Worm (Caenorhabditis elegans) whole organism, L2 larva: ENCODE data around the gene arrd-28.

ENCODE experiments used
- C34F6.9 ChIP-seq: fragments of 150-350 bp; optimal IDR thresholded peaks from 2 replicates; lab custom pipeline; 2014; ENCODE audit warnings: missing biosample characterization, missing genetic modification characterization
- F13H6.1 ChIP-seq: sonication (generic microtip); optimal IDR thresholded peaks from 2 replicates; lab custom pipeline; 2016; ENCODE audit warnings: missing genetic modification characterization, missing compliant biosample characterization
- R02D3.7 ChIP-seq: fragments of 150-350 bp; optimal IDR thresholded peaks from 2 replicates; lab custom pipeline; 2014; ENCODE audit warnings: missing biosample characterization, missing genetic modification characterization
- Y55F3AM.14 ChIP-seq: fragments of 200-800 bp; sonication (Bioruptor generic); optimal IDR thresholded peaks from 2 replicates; lab custom pipeline; 2018; ENCODE audit warnings: mild to moderate bottlenecking, missing genetic modification characterization, missing compliant biosample characterization
- ZK546.5 ChIP-seq: sonication (generic microtip); optimal IDR thresholded peaks from 2 replicates; lab custom pipeline; 2017; ENCODE audit warnings: missing biosample characterization, missing genetic modification characterization
- alr-1 ChIP-seq: fragments of 150-350 bp; optimal IDR thresholded peaks from 2 replicates; lab custom pipeline; 2014; ENCODE audit warnings: missing biosample characterization, missing genetic modification characterization
- aly-2 ChIP-seq: fragments of 150-350 bp; optimal IDR thresholded peaks from 2 replicates; lab custom pipeline; 2014; ENCODE audit warnings: missing biosample characterization, missing genetic modification characterization
- ama-1 ChIP-seq: fragments of 150-350 bp; optimal IDR thresholded peaks from 2 replicates; lab custom pipeline; 2018; ENCODE audit warnings: inconsistent platforms
- blmp-1 ChIP-seq: sonication (generic microtip); optimal IDR thresholded peaks from 2 replicates; lab custom pipeline; 2017; ENCODE audit warnings: missing genetic modification characterization, mild to moderate bottlenecking, missing compliant biosample characterization, antibody characterized with exemption, moderate library complexity; ENCODE audit not compliant: insufficient read depth
- ceh-16 ChIP-seq: fragments of 150-350 bp; optimal IDR thresholded peaks from 2 replicates; lab custom pipeline; 2014; ENCODE audit warnings: missing biosample characterization, missing genetic modification characterization
- ceh-82 ChIP-seq: fragments of 150-350 bp; optimal IDR thresholded peaks from 2 replicates; lab custom pipeline; 2014; ENCODE audit warnings: missing biosample characterization, missing genetic modification characterization
- crh-2 ChIP-seq: sonication (generic microtip); optimal IDR thresholded peaks from 2 replicates; lab custom pipeline; 2017; ENCODE audit warnings: missing biosample characterization, missing genetic modification characterization
- dmd-4 ChIP-seq: sonication (generic microtip); optimal IDR thresholded peaks from 2 replicates; lab custom pipeline; 2017; ENCODE audit warnings: missing biosample characterization, missing genetic modification characterization
- egl-27 ChIP-seq: sonication (generic microtip); optimal IDR thresholded peaks from 3 replicates; lab custom pipeline; 2017; ENCODE audit warnings: missing biosample characterization, missing genetic modification reagents, missing genetic modification characterization
- elt-1 ChIP-seq: fragments of 150-350 bp; optimal IDR thresholded peaks from 2 replicates; lab custom pipeline; 2014; ENCODE audit warnings: missing biosample characterization, missing genetic modification characterization
- elt-3 ChIP-seq: sonication (generic microtip); optimal IDR thresholded peaks from 2 replicates; lab custom pipeline; 2017; ENCODE audit warnings: missing biosample characterization, missing genetic modification characterization
- lin-13 ChIP-seq: fragments of 150-350 bp; optimal IDR thresholded peaks from 2 replicates; lab custom pipeline; 2014; ENCODE audit warnings: missing biosample characterization, missing genetic modification reagents, missing genetic modification characterization
- lin-39 ChIP-seq: fragments of 150-350 bp; optimal IDR thresholded peaks from 2 replicates; lab custom pipeline; 2014; ENCODE audit warnings: missing biosample characterization, missing genetic modification reagents, missing genetic modification characterization
- mab-5 ChIP-seq: fragments of 150-350 bp; optimal IDR thresholded peaks from 2 replicates; lab custom pipeline; 2014; ENCODE audit warnings: missing biosample characterization, missing genetic modification characterization
- mdl-1 ChIP-seq, 2 experiments: fragments of 150-350 bp in 1 of 2; sonication (generic microtip) in 1 of 2; optimal IDR thresholded peaks; 2 replicates each; lab custom pipeline; 2017; ENCODE audit warnings: missing biosample characterization in 2 of 2, missing genetic modification characterization in 2 of 2
- nhr-10 ChIP-seq: sonication (generic microtip); optimal IDR thresholded peaks from 2 replicates; lab custom pipeline; 2017; ENCODE audit warnings: missing biosample characterization, missing genetic modification characterization
- nhr-11 ChIP-seq: fragments of 150-350 bp; optimal IDR thresholded peaks from 2 replicates; lab custom pipeline; 2014; ENCODE audit warnings: missing biosample characterization, missing genetic modification characterization
- nhr-12 ChIP-seq: fragments of 150-350 bp; optimal IDR thresholded peaks from 2 replicates; lab custom pipeline; 2014; ENCODE audit warnings: missing biosample characterization, missing genetic modification characterization
- nhr-129 ChIP-seq: fragments of 150-350 bp; optimal IDR thresholded peaks from 2 replicates; lab custom pipeline; 2014; ENCODE audit warnings: missing biosample characterization, missing genetic modification characterization
- nhr-21 ChIP-seq: fragments of 150-350 bp; optimal IDR thresholded peaks from 2 replicates; lab custom pipeline; 2014; ENCODE audit warnings: missing biosample characterization, missing genetic modification characterization
- nhr-23 ChIP-seq: fragments of 150-350 bp; optimal IDR thresholded peaks from 2 replicates; lab custom pipeline; 2014; ENCODE audit warnings: missing biosample characterization, missing genetic modification reagents, missing genetic modification characterization
- nhr-237 ChIP-seq: fragments of 150-350 bp; optimal IDR thresholded peaks from 2 replicates; lab custom pipeline; 2014; ENCODE audit warnings: missing biosample characterization, missing genetic modification characterization
- nhr-25 ChIP-seq: fragments of 150-350 bp; sonication (generic microtip); optimal IDR thresholded peaks from 3 replicates; lab custom pipeline; 2014; ENCODE audit warnings: missing biosample characterization, missing genetic modification characterization
- nhr-77 ChIP-seq: fragments of 150-350 bp; optimal IDR thresholded peaks from 2 replicates; lab custom pipeline; 2014; ENCODE audit warnings: missing biosample characterization, missing genetic modification characterization
- peb-1 ChIP-seq: fragments of 150-350 bp; optimal IDR thresholded peaks from 2 replicates; lab custom pipeline; 2014; ENCODE audit warnings: missing biosample characterization, missing genetic modification characterization
- sem-4 ChIP-seq: fragments of 150-350 bp; optimal IDR thresholded peaks from 2 replicates; lab custom pipeline; 2014; ENCODE audit warnings: missing biosample characterization, missing genetic modification reagents, missing genetic modification characterization
- skn-1 ChIP-seq: sonication (generic microtip); optimal IDR thresholded peaks from 2 replicates; lab custom pipeline; 2017; ENCODE audit warnings: missing biosample characterization, missing genetic modification characterization
- sma-3 ChIP-seq: sonication (generic microtip); optimal IDR thresholded peaks from 2 replicates; lab custom pipeline; 2016; ENCODE audit warnings: missing genetic modification reagents, missing genetic modification characterization, missing compliant biosample characterization
- sma-9 ChIP-seq, 2 experiments: fragments of 150-350 bp in 1 of 2; sonication (generic microtip) in 1 of 2; optimal IDR thresholded peaks; 2 replicates each; lab custom pipeline; 2014 to 2016; ENCODE audit warnings: missing genetic modification characterization in 2 of 2, mild to moderate bottlenecking in 1 of 2, missing biosample characterization in 1 of 2, missing compliant biosample characterization in 1 of 2, missing genetic modification reagents in 1 of 2, moderate library complexity in 1 of 2
- snpc-4 ChIP-seq: fragments of 150-350 bp; optimal IDR thresholded peaks from 2 replicates; lab custom pipeline; 2014; ENCODE audit warnings: missing biosample characterization, missing genetic modification characterization
- unc-39 ChIP-seq: fragments of 150-350 bp; optimal IDR thresholded peaks from 2 replicates; lab custom pipeline; 2014; ENCODE audit warnings: missing biosample characterization, missing genetic modification characterization
- unc-55 ChIP-seq: fragments of 150-350 bp; sonication (generic microtip); optimal IDR thresholded peaks from 3 replicates; lab custom pipeline; 2014; ENCODE audit warnings: missing biosample characterization, missing genetic modification reagents, missing genetic modification characterization
- unc-62 ChIP-seq: fragments of 150-350 bp; optimal IDR thresholded peaks from 2 replicates; lab custom pipeline; 2014; ENCODE audit warnings: missing biosample characterization, missing genetic modification reagents, missing genetic modification characterization
- zag-1 ChIP-seq: fragments of 150-350 bp; optimal IDR thresholded peaks from 2 replicates; lab custom pipeline; 2014; ENCODE audit warnings: missing biosample characterization, missing genetic modification characterization
- ztf-1 ChIP-seq: fragments of 200-800 bp; sonication (Bioruptor generic); conservative IDR thresholded peaks from 2 replicates; pipeline ENCODE4 v1.3.6; 2022; ENCODE audit warnings: missing genetic modification characterization, missing compliant biosample characterization
- ztf-4 ChIP-seq: fragments of 150-350 bp; optimal IDR thresholded peaks from 2 replicates; lab custom pipeline; 2014; ENCODE audit warnings: missing biosample characterization, missing genetic modification characterization

Gene arrd-28

DNA sequence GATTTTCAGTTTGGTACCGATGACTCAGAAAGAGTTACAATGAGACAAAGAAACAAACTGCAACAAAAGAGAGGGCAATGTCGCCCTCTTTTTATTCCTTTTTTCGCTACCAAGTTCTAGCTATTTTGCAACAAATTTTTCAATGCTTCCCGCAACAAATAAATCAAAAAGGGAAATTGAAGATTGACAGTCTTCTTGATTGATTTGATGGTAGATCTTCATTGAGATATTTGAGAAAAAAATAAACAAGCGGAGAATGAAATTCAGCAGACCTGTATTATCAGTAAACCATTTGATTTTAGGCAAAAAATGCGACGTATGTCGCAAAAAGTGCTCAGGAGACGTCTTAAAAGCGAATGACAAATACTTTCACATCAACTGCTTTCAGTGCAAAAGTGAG lies 36.6 kb upstream of the arrd-28 start:
- TF ChIP-seq ZK546.5 (tag; lab: Kevin White, UChicago) (no peak), ama-1 (lab: Kevin White, UChicago) (no peak), crh-2 (tag; lab: Kevin White, UChicago) (no peak), mdl-1 (tag; optimal IDR thresholded peaks at IDR 0.05; lab: Kevin White, UChicago) (no peak), nhr-12 (tag; lab: Kevin White, UChicago) (no peak), blmp-1 (tag; lab: Kevin White, UChicago) (peak; percentile 34), nhr-25 (tag; lab: Kevin White, UChicago) (peak; percentile 21), nhr-129 (tag; lab: Kevin White, UChicago) (peak; percentile 8), dmd-4 (tag; lab: Kevin White, UChicago) (no peak)

DNA sequence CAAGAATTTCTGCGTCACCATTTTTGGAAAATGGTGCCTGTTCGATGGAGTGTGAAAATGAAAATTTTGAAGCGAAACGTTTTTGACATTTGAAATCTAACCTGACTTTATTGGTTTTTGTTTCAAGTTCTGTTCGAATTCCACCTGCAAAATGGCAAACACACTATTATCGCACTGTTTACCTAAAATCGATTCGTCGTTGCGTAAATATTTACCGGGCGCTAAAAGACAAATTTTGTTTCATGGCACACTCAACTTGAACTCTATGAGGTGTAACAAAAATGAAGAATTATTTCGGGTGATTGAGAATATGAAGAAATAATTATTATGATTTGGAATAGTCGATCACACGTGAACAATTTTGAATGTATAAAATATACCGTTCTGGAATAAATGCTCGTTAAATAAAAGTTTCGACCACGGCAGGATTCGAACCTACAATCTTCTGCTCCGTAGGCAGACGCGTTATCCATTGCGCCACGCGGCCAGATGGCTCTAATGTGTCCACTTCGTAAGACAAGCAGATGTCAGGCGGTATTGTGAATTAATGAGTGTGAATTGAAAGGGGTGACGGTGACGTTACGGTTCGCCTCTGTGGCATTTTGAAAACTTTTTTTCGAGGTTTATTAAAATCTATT lies 35.4 kb upstream of the arrd-28 start:
- TF ChIP-seq ceh-16 (no peak), lin-13 (GFP tag; lab: Kevin White, UChicago) (peak; percentile 16), elt-3 (tag; lab: Kevin White, UChicago) (no peak), ztf-4 (tag; lab: Kevin White, UChicago) (no peak), nhr-10 (tag; lab: Kevin White, UChicago) (no peak), nhr-237 (tag; lab: Kevin White, UChicago) (no peak), sem-4 (tag; lab: Kevin White, UChicago) (no peak), zag-1 (tag; lab: Kevin White, UChicago) (no peak), unc-62 (GFP tag; lab: Kevin White, UChicago) (no peak), nhr-77 (tag; lab: Kevin White, UChicago) (no peak), R02D3.7 (no peak), crh-2 (tag; lab: Kevin White, UChicago) (peak; percentile 45), unc-39 (tag; lab: Kevin White, UChicago) (no peak), ZK546.5 (tag; lab: Kevin White, UChicago) (no peak), nhr-21 (tag; lab: Kevin White, UChicago) (no peak), nhr-129 (tag; lab: Kevin White, UChicago) (no peak), dmd-4 (tag; lab: Kevin White, UChicago) (no peak), blmp-1 (tag; lab: Kevin White, UChicago) (no peak), lin-39 (no peak), C34F6.9 (tag; lab: Kevin White, UChicago) (no peak), sma-3 (peak; percentile 23), mab-5 (tag; lab: Kevin White, UChicago) (no peak), ztf-1 (GFP tag; lab: Robert Waterston, UW) (no peak), ama-1 (lab: Kevin White, UChicago) (no peak), nhr-25 (tag; lab: Kevin White, UChicago) (no peak), peb-1 (no peak), egl-27 (tag; lab: Kevin White, UChicago) (no peak), Y55F3AM.14 (GFP tag; lab: Kevin White, UChicago) (no peak), F13H6.1 (tag; lab: Kevin White, UChicago) (peak; percentile 42), unc-55 (no peak)

DNA sequence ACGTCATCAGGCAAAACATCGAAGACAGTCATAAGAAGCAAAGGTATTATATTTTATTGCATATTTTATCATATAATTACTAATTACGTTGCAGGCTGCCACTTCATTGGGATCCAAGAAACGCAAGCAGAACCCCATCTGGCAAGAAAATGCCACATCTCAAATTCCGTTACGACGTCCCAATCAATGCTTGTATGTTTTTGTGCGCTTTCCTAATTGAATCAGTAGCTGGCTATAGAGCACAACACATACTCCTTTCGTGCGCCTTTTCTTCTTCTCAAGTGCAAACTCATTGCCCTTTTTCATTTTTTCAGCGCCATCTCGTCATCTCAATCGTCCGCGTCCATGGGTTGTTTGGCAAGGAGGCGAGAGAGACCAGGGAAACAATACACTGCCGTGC lies 32.9 kb upstream of the arrd-28 start:
- TF ChIP-seq alr-1 (tag; lab: Kevin White, UChicago) (no peak), sma-9 (GFP tag; optimal IDR thresholded peaks at IDR 0.05; lab: Kevin White, UChicago) (no peak), sma-9 (tag; optimal IDR thresholded peaks at IDR 0.05; lab: Kevin White, UChicago) (no peak), nhr-10 (tag; lab: Kevin White, UChicago) (no peak), ztf-1 (GFP tag; lab: Robert Waterston, UW) (no peak), mab-5 (tag; lab: Kevin White, UChicago) (no peak)

DNA sequence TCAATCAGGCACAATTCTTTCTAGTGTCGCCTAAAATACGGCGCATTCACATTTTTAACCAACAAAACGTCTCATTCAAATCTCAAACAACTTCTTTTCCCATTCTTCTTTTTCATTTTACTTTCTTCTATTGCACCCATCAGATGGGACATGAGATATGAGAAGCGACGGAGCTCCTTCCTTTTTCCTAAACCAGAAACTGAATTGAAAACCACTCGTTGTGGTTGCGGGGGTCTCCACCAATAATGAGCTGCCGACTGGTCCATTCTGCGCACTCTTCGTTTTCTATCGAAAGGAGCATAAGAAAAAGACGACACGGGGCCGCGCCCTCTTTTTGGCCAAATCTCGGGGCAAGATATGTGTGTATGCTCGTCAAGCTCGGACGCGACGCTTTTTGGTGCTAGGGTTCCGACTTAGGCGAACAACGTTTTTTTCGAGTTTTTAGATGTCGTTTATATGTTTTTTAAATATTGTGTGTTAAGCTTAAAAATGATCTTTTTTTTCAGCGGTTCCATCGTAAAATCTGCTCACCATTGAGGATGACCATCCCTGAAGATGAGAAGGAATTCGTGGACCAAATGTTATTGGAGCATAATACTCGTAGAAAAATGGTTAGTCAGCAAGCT lies 29.4 kb upstream of the arrd-28 start, which contains the start of gene F09B9.5:
Gene F09B9.5, plus strand, starts transcription at position 501 of the 626 bp plus-strand sequence.
- TF ChIP-seq nhr-12 (tag; lab: Kevin White, UChicago) (no peak), sem-4 (tag; lab: Kevin White, UChicago) (peak; percentile 20), zag-1 (tag; lab: Kevin White, UChicago) (peak; percentile 6), unc-55 (no peak), mab-5 (tag; lab: Kevin White, UChicago) (no peak), crh-2 (tag; lab: Kevin White, UChicago) (no peak), nhr-129 (tag; lab: Kevin White, UChicago) (no peak), peb-1 (no peak), F13H6.1 (tag; lab: Kevin White, UChicago) (no peak), snpc-4 (tag; lab: Kevin White, UChicago) (no peak), elt-1 (tag; lab: Kevin White, UChicago) (no peak), nhr-11 (tag; lab: Kevin White, UChicago) (no peak), unc-62 (GFP tag; lab: Kevin White, UChicago) (no peak), ZK546.5 (tag; lab: Kevin White, UChicago) (no peak), unc-39 (tag; lab: Kevin White, UChicago) (no peak), nhr-77 (tag; lab: Kevin White, UChicago) (no peak), nhr-237 (tag; lab: Kevin White, UChicago) (no peak), ztf-4 (tag; lab: Kevin White, UChicago) (no peak), nhr-21 (tag; lab: Kevin White, UChicago) (no peak), dmd-4 (tag; lab: Kevin White, UChicago) (no peak), mdl-1 (tag; optimal IDR thresholded peaks at IDR 0.05; lab: Kevin White, UChicago) (no peak), ceh-82 (no peak), ama-1 (lab: Kevin White, UChicago) (no peak), egl-27 (tag; lab: Kevin White, UChicago) (peak; percentile 20), C34F6.9 (tag; lab: Kevin White, UChicago) (peak; percentile 14), nhr-10 (tag; lab: Kevin White, UChicago) (no peak), aly-2 (tag; lab: Kevin White, UChicago) (no peak), skn-1 (tag; lab: Kevin White, UChicago) (no peak), nhr-23 (tag; lab: Kevin White, UChicago) (no peak)
